Worm (Caenorhabditis elegans) whole organism, early embryonic: ENCODE data around the gene unc-60.

ENCODE experiments used
- B0310.2 ChIP-seq: sonication (generic microtip); optimal IDR thresholded peaks from 2 replicates; lab custom pipeline; 2016; ENCODE audit warnings: mild to moderate bottlenecking, missing genetic modification characterization, missing compliant biosample characterization
- F13C5.2 ChIP-seq: sonication (generic microtip); optimal IDR thresholded peaks from 2 replicates; lab custom pipeline; 2017; ENCODE audit warnings: mild to moderate bottlenecking, missing genetic modification characterization, inconsistent platforms, missing compliant biosample characterization
- aly-1 ChIP-seq: sonication (generic microtip); optimal IDR thresholded peaks from 2 replicates; lab custom pipeline; 2016; ENCODE audit warnings: missing genetic modification characterization, missing compliant biosample characterization
- ama-1 ChIP-seq: fragments of 150-350 bp; optimal IDR thresholded peaks from 2 replicates; lab custom pipeline; 2014
- ceh-13 ChIP-seq: fragments of 200-800 bp; sonication (Bioruptor generic); optimal IDR thresholded peaks from 2 replicates; lab custom pipeline; 2018; ENCODE audit warnings: mild to moderate bottlenecking, missing genetic modification characterization, missing compliant biosample characterization
- ceh-36 ChIP-seq: sonication (generic microtip); optimal IDR thresholded peaks from 2 replicates; lab custom pipeline; 2016; ENCODE audit warnings: missing genetic modification characterization, inconsistent platforms, missing compliant biosample characterization
- ets-7 ChIP-seq: sonication (generic microtip); optimal IDR thresholded peaks from 2 replicates; lab custom pipeline; 2016; ENCODE audit warnings: missing genotype, missing genetic modification characterization, missing compliant biosample characterization
- flt-1 ChIP-seq: fragments of 200-800 bp; sonication (Bioruptor generic); IDR thresholded peaks from 2 replicates; pipeline ENCODE4 v1.3.6; 2022; ENCODE audit warnings: missing genetic modification characterization, missing compliant biosample characterization
- hmbx-1 ChIP-seq: sonication (generic microtip); optimal IDR thresholded peaks from 2 replicates; lab custom pipeline; 2016; ENCODE audit warnings: mild to moderate bottlenecking, missing genetic modification characterization, missing compliant biosample characterization
- hmg-4 ChIP-seq: fragments of 200-800 bp; sonication (Bioruptor generic); optimal IDR thresholded peaks from 2 replicates; lab custom pipeline; 2018; ENCODE audit warnings: mild to moderate bottlenecking, missing genetic modification characterization, missing compliant biosample characterization
- hnd-1 ChIP-seq: sonication (generic microtip); optimal IDR thresholded peaks from 2 replicates; lab custom pipeline; 2016; ENCODE audit warnings: missing genetic modification characterization, missing compliant biosample characterization
- pes-1 ChIP-seq: fragments of 200-800 bp; sonication (Bioruptor generic); IDR thresholded peaks from 2 replicates; pipeline ENCODE4 v1.3.6; 2022; ENCODE audit warnings: missing genetic modification reagents, missing genetic modification characterization, missing compliant biosample characterization
- scrt-1 ChIP-seq: fragments of 200-800 bp; sonication (Bioruptor generic); IDR thresholded peaks from 2 replicates; pipeline ENCODE4 v1.3.6; 2022; ENCODE audit warnings: missing genetic modification characterization, missing compliant biosample characterization
- sea-1 ChIP-seq: fragments of 200-800 bp; sonication (Bioruptor generic); conservative IDR thresholded peaks from 2 replicates; pipeline ENCODE4 v1.3.6; 2022; ENCODE audit warnings: missing genetic modification characterization, missing compliant biosample characterization
- tbx-11 ChIP-seq: fragments of 200-800 bp; sonication (Bioruptor generic); IDR thresholded peaks from 2 replicates; pipeline ENCODE4 v1.3.6; 2022; ENCODE audit warnings: missing genetic modification characterization, missing compliant biosample characterization
- tbx-37 ChIP-seq: fragments of 200-800 bp; sonication (Bioruptor generic); conservative IDR thresholded peaks from 2 replicates; pipeline ENCODE4 v1.3.6; 2022; ENCODE audit warnings: missing genetic modification reagents, missing genetic modification characterization, missing compliant biosample characterization
- tra-4 ChIP-seq: sonication (generic microtip); optimal IDR thresholded peaks from 2 replicates; lab custom pipeline; 2017; ENCODE audit warnings: missing genetic modification characterization, missing compliant biosample characterization

The unc-60 gene

DNA sequence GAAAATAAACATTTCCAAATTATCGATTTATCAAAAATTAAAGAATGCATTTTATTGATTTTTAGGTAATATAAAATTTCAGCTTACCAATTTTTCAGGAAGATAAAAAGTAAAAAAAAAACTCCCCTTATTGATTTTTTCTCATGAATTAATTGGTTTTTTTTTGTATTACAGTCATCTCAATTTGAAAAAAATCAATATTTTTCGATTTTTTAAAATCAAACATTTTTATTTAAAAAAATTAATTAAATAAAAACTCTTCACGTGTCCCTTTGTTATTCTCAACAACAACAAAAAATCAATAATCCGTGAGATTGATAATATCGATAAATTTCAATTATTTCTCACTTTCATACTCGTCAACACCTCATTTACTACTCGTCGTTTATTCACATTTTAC lies 20.4 kb downstream of the unc-60 start, which contains the start of gene C38C3.3:
C38C3.3 (plus strand) TSS at position 301 of the 400 bp plus-strand sequence.
- no peak for TF ChIP-seq ets-7 (tag; lab: Kevin White, UChicago)
- TF ChIP-seq tbx-11 (GFP tag; lab: Robert Waterston, UW), result no peak
- no peak for TF ChIP-seq hmg-4 (GFP tag; lab: Kevin White, UChicago)
- TF ChIP-seq scrt-1 (GFP tag; lab: Robert Waterston, UW), result no peak
- TF ChIP-seq sea-1 (GFP tag; lab: Robert Waterston, UW), result no peak
- TF ChIP-seq aly-1 (tag; lab: Kevin White, UChicago), result no peak
- TF ChIP-seq flt-1, result no peak
- no peak for TF ChIP-seq tbx-37 (GFP tag; lab: Robert Waterston, UW)
- no peak for TF ChIP-seq tra-4
- TF ChIP-seq pes-1 (GFP tag; lab: Robert Waterston, UW), result no peak
- TF ChIP-seq ama-1, result no peak
- TF ChIP-seq hmbx-1 (tag; lab: Kevin White, UChicago), result no peak
- TF ChIP-seq F13C5.2, result no peak
- no peak for TF ChIP-seq ceh-13

DNA sequence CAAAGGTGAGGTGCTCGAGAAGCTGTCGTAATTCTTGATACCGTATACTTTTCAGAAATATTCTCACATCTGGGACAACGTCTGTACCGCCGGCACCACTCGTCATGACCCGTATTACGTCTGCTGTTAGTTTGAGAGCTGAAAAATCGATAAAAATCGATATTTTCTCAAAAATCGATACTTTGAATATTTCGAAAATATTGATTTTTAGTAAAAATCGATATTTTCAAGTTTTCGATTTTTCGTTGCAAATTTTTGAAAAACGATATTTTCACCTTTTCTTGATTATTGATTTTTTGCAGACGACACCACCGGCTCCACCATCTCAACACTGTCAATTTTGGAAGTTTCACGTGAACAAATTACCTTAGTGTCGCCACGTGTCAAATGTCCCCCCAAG lies 20.9 kb downstream of the unc-60 start:
- TF ChIP-seq ets-7 (tag; lab: Kevin White, UChicago) (no peak), aly-1 (tag; lab: Kevin White, UChicago) (no peak), flt-1 (no peak), tbx-11 (GFP tag; lab: Robert Waterston, UW) (no peak), tra-4 (no peak), scrt-1 (GFP tag; lab: Robert Waterston, UW) (no peak), hnd-1 (tag; lab: Kevin White, UChicago) (no peak), B0310.2 (no peak), hmbx-1 (tag; lab: Kevin White, UChicago) (no peak), sea-1 (GFP tag; lab: Robert Waterston, UW) (no peak), hmg-4 (GFP tag; lab: Kevin White, UChicago) (no peak), ceh-13 (no peak), ama-1 (no peak), F13C5.2 (no peak), tbx-37 (GFP tag; lab: Robert Waterston, UW) (no peak)

DNA sequence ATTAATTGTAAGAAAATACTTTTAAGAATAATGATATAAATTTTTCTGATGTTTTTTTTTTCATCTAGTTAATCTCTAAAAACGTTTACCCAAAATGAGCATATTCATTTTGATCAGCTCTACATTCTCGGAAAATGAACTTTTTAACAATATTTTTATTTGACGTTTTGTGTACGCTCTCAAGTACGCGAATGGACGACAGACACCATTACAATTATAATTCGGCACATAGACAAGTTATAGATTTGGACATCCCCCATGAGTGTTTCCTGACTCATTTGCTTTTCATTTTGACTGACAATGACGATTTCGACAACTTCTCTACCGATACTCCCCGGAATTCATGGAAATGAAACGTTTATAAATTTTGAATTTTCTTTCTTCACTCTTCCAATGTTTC lies 24.3 kb downstream of the unc-60 start, which contains the start of gene sru-27:
sru-27 (plus strand) TSS at position 301 of the 400 bp plus-strand sequence.
- TF ChIP-seq pes-1 (GFP tag; lab: Robert Waterston, UW), result no peak
- no peak for TF ChIP-seq hmg-4 (GFP tag; lab: Kevin White, UChicago)
- no peak for TF ChIP-seq ets-7 (tag; lab: Kevin White, UChicago)
- no peak for TF ChIP-seq B0310.2
- TF ChIP-seq aly-1 (tag; lab: Kevin White, UChicago), result no peak
- TF ChIP-seq scrt-1 (GFP tag; lab: Robert Waterston, UW), result no peak
- TF ChIP-seq tra-4, result no peak
- TF ChIP-seq ama-1, result no peak
- no peak for TF ChIP-seq tbx-37 (GFP tag; lab: Robert Waterston, UW)
- no peak for TF ChIP-seq flt-1
- TF ChIP-seq ceh-13, result no peak
- TF ChIP-seq tbx-11 (GFP tag; lab: Robert Waterston, UW), result no peak

DNA sequence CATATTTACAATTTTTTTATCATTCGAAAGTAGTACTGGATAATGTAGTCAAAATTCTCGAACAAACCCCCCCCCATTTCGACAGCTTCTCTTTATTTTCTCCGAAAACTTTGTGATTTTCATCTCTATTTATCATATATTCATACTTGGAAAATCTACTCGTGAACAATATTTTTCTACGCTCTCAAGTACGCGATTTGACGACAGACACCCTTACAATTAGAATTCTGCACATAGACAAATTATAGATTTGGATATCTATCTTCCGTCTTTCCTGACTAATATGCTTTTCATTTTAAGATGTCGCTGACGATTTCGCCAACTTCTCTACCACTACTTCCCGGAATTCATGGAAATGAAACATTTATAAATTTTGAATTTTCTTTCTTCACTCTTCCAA lies 31.1 kb downstream of the unc-60 start, which contains the start of gene sru-28:
sru-28 (plus strand) TSS at position 301 of the 400 bp plus-strand sequence.
- no peak for TF ChIP-seq hnd-1 (tag; lab: Kevin White, UChicago)
- no peak for TF ChIP-seq ceh-13

DNA sequence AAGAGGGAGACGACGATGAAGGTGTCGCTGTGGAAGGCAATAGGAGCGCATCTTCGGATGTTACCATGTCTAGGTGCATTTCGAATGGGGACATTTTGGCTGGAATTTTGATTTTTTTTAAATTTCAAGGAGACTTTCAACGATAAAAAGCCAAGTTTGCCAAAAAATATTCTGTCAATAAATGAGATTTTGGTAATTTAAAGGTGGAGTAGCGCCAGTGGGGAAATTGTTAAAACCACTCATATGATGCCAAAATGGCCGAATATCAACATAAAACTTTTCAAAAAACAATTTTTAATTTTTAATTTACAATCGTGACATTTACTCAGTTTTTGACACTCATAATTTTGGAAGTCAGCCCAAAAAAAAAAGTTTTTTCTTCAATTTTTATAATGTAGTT lies 36.7 kb downstream of the unc-60 start, which contains the start of gene nhr-260:
nhr-260 (minus strand) TSS at position 101 of the 400 bp plus-strand sequence.
- TF ChIP-seq pes-1 (GFP tag; lab: Robert Waterston, UW) (no peak), flt-1 (no peak), B0310.2 (no peak), scrt-1 (GFP tag; lab: Robert Waterston, UW) (no peak), sea-1 (GFP tag; lab: Robert Waterston, UW) (no peak), ama-1 (no peak), ets-7 (tag; lab: Kevin White, UChicago) (no peak), ceh-13 (no peak)

DNA sequence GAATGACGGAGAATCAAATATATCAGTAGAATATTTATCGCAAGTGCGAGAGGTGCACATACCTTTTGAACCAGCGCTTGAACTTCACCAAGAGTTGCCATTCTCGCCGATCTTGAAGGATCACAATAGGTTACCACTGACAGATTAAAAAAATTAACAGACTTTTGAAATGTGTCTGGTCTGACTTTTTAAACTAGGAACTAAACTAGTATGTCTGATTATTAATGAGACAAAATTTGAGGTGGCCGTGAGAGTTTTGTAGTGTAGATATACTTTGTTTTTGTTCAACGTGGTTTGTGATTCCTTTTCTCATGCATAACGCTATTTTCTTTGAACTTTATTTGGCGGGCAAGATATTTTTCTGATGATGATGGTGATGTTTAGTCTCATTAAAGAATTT lies 47.0 kb downstream of the unc-60 start, which contains the start of gene str-240:
str-240 (minus strand) TSS at position 101 of the 400 bp plus-strand sequence.
- TF ChIP-seq F13C5.2 (no peak), scrt-1 (GFP tag; lab: Robert Waterston, UW) (no peak), tbx-11 (GFP tag; lab: Robert Waterston, UW) (no peak), ceh-36 (tag; lab: Kevin White, UChicago) (no peak), hmg-4 (GFP tag; lab: Kevin White, UChicago) (no peak), tra-4 (no peak), B0310.2 (no peak), ama-1 (no peak)

DNA sequence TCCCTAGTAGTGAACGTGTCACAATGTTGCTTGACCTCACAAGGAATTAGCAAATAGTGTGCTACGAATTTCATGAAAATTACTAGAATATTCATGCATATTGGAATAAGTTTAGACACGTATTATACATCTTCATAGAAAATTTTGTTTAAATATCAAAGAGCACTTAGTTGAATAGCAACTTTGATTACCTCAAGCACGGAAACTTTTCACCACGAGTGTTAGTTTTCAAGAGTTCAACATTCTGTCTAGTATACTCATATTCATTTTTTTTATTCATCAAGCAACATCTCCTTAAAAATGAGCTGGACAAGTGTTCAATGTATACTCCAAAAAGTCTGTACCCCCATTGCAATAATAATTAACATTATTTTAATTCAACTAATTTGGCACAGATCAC lies 47.6 kb downstream of the unc-60 start, which contains the start of gene str-243:
str-243 (plus strand) TSS at position 301 of the 400 bp plus-strand sequence.
- no peak for TF ChIP-seq ceh-36 (tag; lab: Kevin White, UChicago)
- TF ChIP-seq B0310.2, result no peak
- no peak for TF ChIP-seq pes-1 (GFP tag; lab: Robert Waterston, UW)
- TF ChIP-seq sea-1 (GFP tag; lab: Robert Waterston, UW), result no peak
- no peak for TF ChIP-seq F13C5.2
- TF ChIP-seq hmbx-1 (tag; lab: Kevin White, UChicago), result no peak
- TF ChIP-seq tbx-11 (GFP tag; lab: Robert Waterston, UW), result no peak
- no peak for TF ChIP-seq ama-1
- no peak for TF ChIP-seq ets-7 (tag; lab: Kevin White, UChicago)
- TF ChIP-seq tbx-37 (GFP tag; lab: Robert Waterston, UW), result no peak
- no peak for TF ChIP-seq aly-1 (tag; lab: Kevin White, UChicago)
- no peak for TF ChIP-seq ceh-13
- no peak for TF ChIP-seq scrt-1 (GFP tag; lab: Robert Waterston, UW)
- TF ChIP-seq tra-4, result no peak
- TF ChIP-seq flt-1, result no peak
- no peak for TF ChIP-seq hmg-4 (GFP tag; lab: Kevin White, UChicago)
- no peak for TF ChIP-seq hnd-1 (tag; lab: Kevin White, UChicago)

DNA sequence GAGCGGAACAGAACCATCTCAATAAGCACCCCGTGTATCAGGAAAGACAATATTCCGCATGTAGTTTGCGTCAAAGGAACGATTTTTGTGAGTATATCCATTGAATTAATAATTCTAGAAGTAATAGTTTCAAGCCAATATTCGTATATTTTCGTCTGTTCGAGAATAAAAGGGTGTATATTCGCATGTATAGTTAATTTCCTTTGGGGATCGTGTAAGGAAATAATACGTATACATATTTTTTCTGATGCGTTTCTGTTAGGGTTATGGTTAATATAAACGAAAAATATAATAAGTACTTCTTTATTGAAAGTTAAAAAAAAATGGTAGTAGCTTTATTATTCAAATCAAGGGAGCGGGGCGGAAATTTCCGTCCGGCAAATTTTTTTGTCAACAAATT lies 53.1 kb downstream of the unc-60 start, which contains the start of gene str-236:
str-236 (minus strand) TSS at position 101 of the 400 bp plus-strand sequence.
- TF ChIP-seq B0310.2 (no peak), hmbx-1 (tag; lab: Kevin White, UChicago) (no peak), tbx-37 (GFP tag; lab: Robert Waterston, UW) (no peak), flt-1 (no peak), sea-1 (GFP tag; lab: Robert Waterston, UW) (no peak), F13C5.2 (no peak), tra-4 (no peak), hmg-4 (GFP tag; lab: Kevin White, UChicago) (no peak), ama-1 (no peak), pes-1 (GFP tag; lab: Robert Waterston, UW) (no peak), scrt-1 (GFP tag; lab: Robert Waterston, UW) (no peak), ceh-36 (tag; lab: Kevin White, UChicago) (no peak), ceh-13 (no peak), tbx-11 (GFP tag; lab: Robert Waterston, UW) (no peak), hnd-1 (tag; lab: Kevin White, UChicago) (no peak), ets-7 (tag; lab: Kevin White, UChicago) (no peak), aly-1 (tag; lab: Kevin White, UChicago) (no peak)
